Worm (Caenorhabditis elegans): Measurements from ENCODE around the gene T03F7.7.

DNA sequence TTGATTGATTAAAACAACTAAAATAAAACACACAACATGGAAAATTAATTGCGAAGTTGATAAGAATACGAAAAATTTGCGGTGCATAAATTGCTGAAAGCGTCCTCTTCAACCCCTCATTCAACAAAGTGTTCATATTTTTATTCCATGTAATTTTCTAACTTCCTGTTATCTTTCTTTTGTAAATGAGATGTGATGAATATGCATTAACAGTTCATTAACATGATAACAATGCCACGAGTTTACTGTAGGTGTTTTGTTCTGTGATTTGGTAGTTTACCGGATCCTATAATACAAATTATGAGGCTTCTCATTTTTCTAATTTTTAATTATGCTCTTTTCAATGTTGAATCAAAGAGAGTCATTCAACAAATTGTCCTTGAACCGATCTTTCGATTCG is 17.9 kb downstream of the T03F7.7 start, which contains the start of gene F47G9.6:
- TF ChIP-seq unc-62 (GFP tag; optimal IDR thresholded peaks at IDR 0.05) (no peak), ZK546.5 (tag; optimal IDR thresholded peaks at IDR 0.05) (no peak), tbx-2 (tag; optimal IDR thresholded peaks at IDR 0.05) (no peak), zag-1 (tag; optimal IDR thresholded peaks at IDR 0.05) (no peak), nfya-1 (tag; optimal IDR thresholded peaks at IDR 0.05; ENCODE audit: insufficient read depth) (no peak), nhr-237 (tag; optimal IDR thresholded peaks at IDR 0.05) (no peak), pha-4 (tag; optimal IDR thresholded peaks at IDR 0.05) (no peak), egl-27 (tag; optimal IDR thresholded peaks at IDR 0.05) (no peak), daf-12 (tag; optimal IDR thresholded peaks at IDR 0.05) (no peak)
